Worm (Caenorhabditis elegans): ENCODE measurements around the gene dhs-25.
A peak's percentile ranks its signal among the peaks of the same experiment; 100 is the strongest.

The dhs-25 gene

ce11 chrX:1486135-1486648 lies at the start of gene dhs-25, which contains the start of gene D1005.10:
Gene dhs-25, plus strand, starts transcription at chrX:1486532.
Gene D1005.10, minus strand, starts transcription at chrX:1486185.
- TF ChIP-seq B0336.3 (GFP tag; IDR thresholded peaks at IDR 0.05) (peak; percentile 58; the same call in 1 of the 2 replicates), rpc-1 (optimal IDR thresholded peaks at IDR 0.05) (no peak), rpc-1 (tag; optimal IDR thresholded peaks at IDR 0.05) (no peak), unc-62 (GFP tag; optimal IDR thresholded peaks at IDR 0.05) (no peak), atf-7 (tag; optimal IDR thresholded peaks at IDR 0.05) (peak; percentile 100), ceh-27 (GFP tag; optimal IDR thresholded peaks at IDR 0.05) (no peak), somi-1 (GFP tag; optimal IDR thresholded peaks at IDR 0.05) (peak; percentile 52), ZK185.1 (tag; optimal IDR thresholded peaks at IDR 0.05; ENCODE audit: poor library complexity, severe bottlenecking) (peak; percentile 60), ceh-100 (GFP tag; IDR thresholded peaks at IDR 0.05) (peak; percentile 12; the same call in 1 of the 2 replicates), nfyb-1 (GFP tag; IDR thresholded peaks at IDR 0.05) (peak; percentile 63; the same call in 1 of the 2 replicates), F37B4.10 (GFP tag; IDR thresholded peaks at IDR 0.05) (no peak), nhr-27 (tag; optimal IDR thresholded peaks at IDR 0.05) (no peak), ztf-26 (tag; optimal IDR thresholded peaks at IDR 0.05) (peak; percentile 39), gei-17 (GFP tag; optimal IDR thresholded peaks at IDR 0.05) (peak; percentile 63), dox-1 (GFP tag; IDR thresholded peaks at IDR 0.05) (peak; percentile 39; the same call in 1 of the 2 replicates), tbp1 (GFP tag; optimal IDR thresholded peaks at IDR 0.05) (peak; percentile 45), ztf-6 (GFP tag; IDR thresholded peaks at IDR 0.05) (0 out of 2 replicates have a peak, but pooled peaks have one; percentile 38), nhr-80 (tag; optimal IDR thresholded peaks at IDR 0.05) (peak; percentile 65), Y53G8AR.9 (GFP tag; conservative IDR thresholded peaks at IDR 0.05) (0 out of 2 replicates have a peak, but pooled peaks have one; percentile 43), C06A6.2 (GFP tag; conservative IDR thresholded peaks at IDR 0.05) (0 out of 2 replicates have a peak, but pooled peaks have one; percentile 40), ama-1 (optimal IDR thresholded peaks at IDR 0.05) (peak; percentile 32), ama-1 (GFP tag; optimal IDR thresholded peaks at IDR 0.05) (no peak), chd-7 (tag; optimal IDR thresholded peaks at IDR 0.05) (peak; percentile 47), snpc-4 (GFP tag; optimal IDR thresholded peaks at IDR 0.05) (no peak), snpc-4 (tag; optimal IDR thresholded peaks at IDR 0.05) (peak in 2 of 4 experiments; percentile 16 to 40), madf-10 (tag; optimal IDR thresholded peaks at IDR 0.05) (peak; percentile 28), nhr-90 (tag; optimal IDR thresholded peaks at IDR 0.05) (peak; percentile 13), snpc-3.4 (tag; optimal IDR thresholded peaks at IDR 0.05) (no peak), mcd-1 (GFP tag; IDR thresholded peaks at IDR 0.05) (peak; percentile 31; the same call in 1 of the 2 replicates), efl-1 (GFP tag; optimal IDR thresholded peaks at IDR 0.05) (no peak), F57C9.4 (tag; optimal IDR thresholded peaks at IDR 0.05) (no peak), hmg-1.2 (GFP tag; IDR thresholded peaks at IDR 0.05) (peak; percentile 85), pha-4 (tag; optimal IDR thresholded peaks at IDR 0.05) (peak; percentile 86), Y56A3A.18 (GFP tag; IDR thresholded peaks at IDR 0.05) (peak; percentile 18; the same call in 1 of the 2 replicates), lin-35 (GFP tag; optimal IDR thresholded peaks at IDR 0.05) (peak in 1 of 3 experiments; percentile 17), ztf-22 (GFP tag; optimal IDR thresholded peaks at IDR 0.05) (peak; percentile 34), tlf-1 (GFP tag; optimal IDR thresholded peaks at IDR 0.05) (peak; percentile 55), K12H6.12 (tag; optimal IDR thresholded peaks at IDR 0.05) (no peak), let-607 (tag; optimal IDR thresholded peaks at IDR 0.05) (peak in 1 of 2 experiments; percentile 17), nfya-1 (tag; optimal IDR thresholded peaks at IDR 0.05; ENCODE audit: borderline replicate concordance, insufficient read depth) (no peak), cebp-1 (GFP tag; IDR thresholded peaks at IDR 0.05) (no peak), cebp-1 (tag; optimal IDR thresholded peaks at IDR 0.05) (peak; percentile 64), mes-4 (tag; optimal IDR thresholded peaks at IDR 0.05) (no peak), F22D6.2 (tag; optimal IDR thresholded peaks at IDR 0.05) (peak; percentile 17), lin-40 (tag; optimal IDR thresholded peaks at IDR 0.05) (peak; percentile 73)

Data from whole organism, young adult.